Fruit fly (Drosophila melanogaster) Kc167 (cell line): ENCODE measurements around the gene Nak.

Experiments
- Myc ChIP-seq: fragments of >200 bp; optimal IDR thresholded peaks from 2 replicates; lab custom pipeline; 2017; ENCODE audit warnings: missing external identifiers
- Sin3A ChIP-seq: fragments of >200 bp; optimal IDR thresholded peaks from 2 replicates; lab custom pipeline; 2018; ENCODE audit warnings: missing external identifiers
- h ChIP-seq: fragments of >200 bp; optimal IDR thresholded peaks from 3 replicates; lab custom pipeline; 2018; ENCODE audit warnings: missing external identifiers
- insv ChIP-seq: fragments of >200 bp; optimal IDR thresholded peaks from 3 replicates; lab custom pipeline; 2018; ENCODE audit warnings: missing external identifiers
- psq ChIP-seq: fragments of >200 bp; optimal IDR thresholded peaks from 2 replicates; lab custom pipeline; 2017; ENCODE audit warnings: missing external identifiers

DNA sequence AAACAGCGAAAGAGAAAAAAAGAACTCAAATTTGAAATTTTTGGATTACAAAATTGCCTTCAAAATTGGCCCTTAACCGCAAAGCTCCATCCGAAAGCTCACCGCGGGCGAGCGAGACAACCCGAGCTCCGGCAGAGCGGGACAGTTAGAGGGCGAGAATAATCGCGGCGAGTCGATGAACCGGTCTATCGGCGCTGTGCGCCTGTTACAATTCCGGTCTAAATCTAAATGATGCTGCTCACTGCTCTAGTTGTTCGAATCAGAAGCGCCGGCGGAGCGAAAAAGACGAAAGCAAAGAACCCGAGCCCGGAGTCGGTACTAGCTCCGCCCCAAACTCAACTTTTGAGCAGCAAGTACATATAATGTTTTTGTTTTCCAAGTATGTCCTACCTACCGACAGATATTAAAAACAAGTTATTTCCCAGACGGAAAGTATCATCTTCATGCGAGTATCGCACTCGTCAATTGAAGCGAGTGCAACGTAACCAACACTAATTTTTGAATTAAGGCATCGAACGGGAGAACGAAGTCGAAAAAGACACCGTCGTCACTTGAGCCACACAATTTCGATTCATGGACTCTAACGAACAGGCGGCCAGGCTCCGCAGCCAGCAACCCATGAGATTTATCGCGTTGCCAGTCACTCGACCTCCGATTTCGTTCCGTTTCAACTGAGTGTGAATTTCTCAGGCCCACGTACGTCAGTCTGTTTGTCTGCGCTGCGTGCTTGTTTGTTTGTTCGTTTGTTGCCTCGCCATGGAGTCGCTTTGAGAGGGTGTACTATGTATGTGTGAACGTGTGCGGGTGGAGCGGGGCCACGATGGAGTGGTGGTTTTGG, 24.1 kb downstream of the Nak start:
- TF ChIP-seq Sin3A (lab: Kevin White, UChicago) (no peak), insv (lab: Kevin White, UChicago) (no peak), psq (lab: Kevin White, UChicago) (no peak), Myc (no peak), h (no peak)
